Worm (Caenorhabditis elegans) whole organism, L4 larva: Measurements from ENCODE around the gene rps-18.
A peak's percentile ranks its signal among the peaks of the same experiment; 100 is the strongest.

Source experiments
- F10B5.3 ChIP-seq: sonication (generic microtip); optimal IDR thresholded peaks from 2 replicates; lab custom pipeline; 2016; ENCODE audit warnings: mild to moderate bottlenecking, missing genetic modification characterization, missing compliant biosample characterization
- F26F4.8 ChIP-seq: fragments of 200-800 bp; sonication (Bioruptor generic); conservative IDR thresholded peaks from 2 replicates; pipeline ENCODE4 v1.3.6; 2022; ENCODE audit warnings: missing genetic modification characterization, missing compliant biosample characterization
- F49E8.2 ChIP-seq: sonication (generic microtip); optimal IDR thresholded peaks from 2 replicates; lab custom pipeline; 2016; ENCODE audit warnings: missing compliant biosample characterization, mild to moderate bottlenecking, missing genetic modification characterization, borderline replicate concordance
- T20F7.1 ChIP-seq: fragments of 200-800 bp; sonication (Bioruptor generic); optimal IDR thresholded peaks from 2 replicates; lab custom pipeline; 2018; ENCODE audit warnings: mild to moderate bottlenecking, missing genetic modification characterization, missing compliant biosample characterization
- Y105C5A.15 ChIP-seq: fragments of 200-800 bp; sonication (Bioruptor generic); IDR thresholded peaks from 2 replicates; pipeline ENCODE4 v1.3.6; 2022; ENCODE audit warnings: missing genetic modification characterization, missing compliant biosample characterization
- Y5F2A.4 ChIP-seq: fragments of 200-800 bp; sonication (Bioruptor generic); optimal IDR thresholded peaks from 2 replicates; lab custom pipeline; 2018; ENCODE audit warnings: mild to moderate bottlenecking, missing genetic modification characterization, missing compliant biosample characterization
- ZK337.2 ChIP-seq: fragments of 200-800 bp; sonication (Bioruptor generic); IDR thresholded peaks from 2 replicates; pipeline ENCODE4 v1.3.6; 2022; ENCODE audit warnings: missing genetic modification reagents, missing genetic modification characterization, missing compliant biosample characterization
- aha-1 ChIP-seq: fragments of 150-350 bp; peaks from one replicate; lab custom pipeline; 2014; ENCODE audit warnings: missing biosample characterization, missing genetic modification characterization
- aly-2 ChIP-seq: sonication (generic microtip); optimal IDR thresholded peaks from 2 replicates; lab custom pipeline; 2018; ENCODE audit warnings: missing biosample characterization, missing genetic modification characterization
- ama-1 ChIP-seq: fragments of 150-350 bp; optimal IDR thresholded peaks from 2 replicates; lab custom pipeline; 2014; ENCODE audit warnings: inconsistent platforms, mixed read lengths
- arid-1 ChIP-seq: fragments of 200-800 bp; sonication (Bioruptor generic); conservative IDR thresholded peaks from 2 replicates; pipeline ENCODE4 v1.3.6; 2022; ENCODE audit warnings: missing genetic modification reagents, missing genetic modification characterization, missing compliant biosample characterization
- daf-16 ChIP-seq, 3 experiments: sonication (generic microtip); optimal IDR thresholded peaks; 2 replicates each; lab custom pipeline; 2016 to 2017; ENCODE audit warnings: missing genetic modification characterization in 3 of 3, missing genetic modification reagents in 3 of 3, mild to moderate bottlenecking in 2 of 3, missing compliant biosample characterization in 2 of 3, missing biosample characterization in 1 of 3, moderate library complexity in 1 of 3
- daf-19 ChIP-seq: fragments of 200-800 bp; sonication (Bioruptor generic); conservative IDR thresholded peaks from 2 replicates; pipeline ENCODE4 v1.3.6; 2022; ENCODE audit warnings: missing genetic modification characterization, missing compliant biosample characterization
- daf-8 ChIP-seq: fragments of 200-800 bp; sonication (Bioruptor generic); IDR thresholded peaks from 2 replicates; pipeline ENCODE4 v1.3.6; 2022; ENCODE audit warnings: missing genetic modification characterization, missing compliant biosample characterization
- duxl-1 ChIP-seq: sonication (generic microtip); optimal IDR thresholded peaks from 2 replicates; lab custom pipeline; 2016; ENCODE audit warnings: mild to moderate bottlenecking, missing genetic modification characterization, moderate library complexity, missing compliant biosample characterization; ENCODE audit not compliant: poor library complexity
- dve-1 ChIP-seq: sonication (generic microtip); optimal IDR thresholded peaks from 2 replicates; lab custom pipeline; 2017; ENCODE audit warnings: antibody characterized with exemption, mild to moderate bottlenecking, missing genetic modification characterization, missing compliant biosample characterization; ENCODE audit not compliant: insufficient read depth
- egl-27 ChIP-seq: sonication (generic microtip); optimal IDR thresholded peaks from 3 replicates; lab custom pipeline; 2017; ENCODE audit warnings: missing biosample characterization, missing genetic modification reagents, missing genetic modification characterization
- fkh-10 ChIP-seq: fragments of 150-350 bp; optimal IDR thresholded peaks from 2 replicates; lab custom pipeline; 2014; ENCODE audit warnings: missing biosample characterization, missing genetic modification reagents, missing genetic modification characterization
- fos-1 ChIP-seq: fragments of 150-350 bp; optimal IDR thresholded peaks from 2 replicates; lab custom pipeline; 2014; ENCODE audit warnings: missing biosample characterization, missing genetic modification characterization
- hmg-1.1 ChIP-seq: fragments of 200-800 bp; sonication (Bioruptor generic); IDR thresholded peaks from 2 replicates; pipeline ENCODE4 v1.3.6; 2022; ENCODE audit warnings: missing genetic modification reagents, missing genetic modification characterization, missing compliant biosample characterization
- jun-1 ChIP-seq: fragments of 150-350 bp; optimal IDR thresholded peaks from 2 replicates; lab custom pipeline; 2014; ENCODE audit warnings: missing biosample characterization, missing genetic modification reagents, missing genetic modification characterization
- lin-1 ChIP-seq: fragments of 200-800 bp; sonication (Bioruptor generic); IDR thresholded peaks from 2 replicates; pipeline ENCODE4 v1.3.6; 2022; ENCODE audit warnings: missing genetic modification reagents, missing genetic modification characterization, missing compliant biosample characterization
- lin-13 ChIP-seq: fragments of 150-350 bp; optimal IDR thresholded peaks from 2 replicates; lab custom pipeline; 2014; ENCODE audit warnings: missing biosample characterization, missing genetic modification reagents, missing genetic modification characterization
- lin-15B ChIP-seq: fragments of 150-350 bp; sonication (generic microtip); optimal IDR thresholded peaks from 3 replicates; lab custom pipeline; 2014; ENCODE audit warnings: missing biosample characterization, missing genetic modification characterization
- lin-38 ChIP-seq: fragments of 200-800 bp; sonication (Bioruptor generic); IDR thresholded peaks from 2 replicates; pipeline ENCODE4 v1.3.6; 2022; ENCODE audit warnings: missing genetic modification reagents, missing genetic modification characterization, missing compliant biosample characterization
- lin-39 ChIP-seq: fragments of 150-350 bp; optimal IDR thresholded peaks from 2 replicates; lab custom pipeline; 2014; ENCODE audit warnings: missing biosample characterization, missing genetic modification reagents, missing genetic modification characterization
- lsy-2 ChIP-seq, 2 experiments: fragments of 150-350 bp in 1 of 2; sonication (generic microtip) in 1 of 2; optimal IDR thresholded peaks; 2 replicates each; lab custom pipeline; 2014 to 2017; ENCODE audit warnings: missing biosample characterization in 2 of 2, missing genetic modification characterization in 2 of 2
- mep-1 ChIP-seq: fragments of 150-350 bp; sonication (generic microtip); optimal IDR thresholded peaks from 3 replicates; lab custom pipeline; 2014; ENCODE audit warnings: missing biosample characterization, missing genetic modification characterization
- mxl-2 ChIP-seq: fragments of 200-800 bp; sonication (Bioruptor generic); conservative IDR thresholded peaks from 2 replicates; pipeline ENCODE4 v1.3.6; 2022; ENCODE audit warnings: missing genetic modification reagents, missing genetic modification characterization, missing compliant biosample characterization
- mxl-3 ChIP-seq: fragments of 200-800 bp; sonication (Bioruptor generic); optimal IDR thresholded peaks from 2 replicates; lab custom pipeline; 2018; ENCODE audit warnings: mild to moderate bottlenecking, missing genetic modification characterization, missing compliant biosample characterization
- nhr-102 ChIP-seq: sonication (generic microtip); optimal IDR thresholded peaks from 2 replicates; lab custom pipeline; 2016; ENCODE audit warnings: mild to moderate bottlenecking, missing genetic modification characterization, moderate library complexity, missing compliant biosample characterization
- nhr-111 ChIP-seq: fragments of 200-800 bp; sonication (Bioruptor generic); optimal IDR thresholded peaks from 2 replicates; lab custom pipeline; 2018; ENCODE audit warnings: mild to moderate bottlenecking, missing genetic modification characterization, missing compliant biosample characterization
- nhr-42 ChIP-seq: fragments of 200-800 bp; sonication (Bioruptor generic); IDR thresholded peaks from 2 replicates; pipeline ENCODE4 v1.3.6; 2022; ENCODE audit warnings: missing genetic modification characterization, missing compliant biosample characterization
- nhr-48 ChIP-seq: sonication (generic microtip); optimal IDR thresholded peaks from 2 replicates; lab custom pipeline; 2016; ENCODE audit warnings: mild to moderate bottlenecking, missing genetic modification characterization, missing compliant biosample characterization
- pha-4 ChIP-seq, 2 experiments: fragments of 150-350 bp in 1 of 2; fragments of 200-800 bp in 1 of 2; sonication (Bioruptor generic) in 1 of 2; IDR thresholded peaks in 1 of 2; optimal IDR thresholded peaks in 1 of 2; 2 replicates each; pipeline versions ENCODE4 v1.3.6 to Lab custom; 2014 to 2022; ENCODE audit warnings: missing genetic modification characterization in 2 of 2, missing genetic modification reagents in 2 of 2, missing biosample characterization in 1 of 2, missing compliant biosample characterization in 1 of 2
- rbr-2 ChIP-seq: sonication (generic microtip); optimal IDR thresholded peaks from 2 replicates; lab custom pipeline; 2016; ENCODE audit warnings: missing genotype, missing genetic modification characterization, missing compliant biosample characterization
- snpc-1.2 ChIP-seq: fragments of 200-800 bp; sonication (Bioruptor generic); IDR thresholded peaks from 2 replicates; pipeline ENCODE4 v1.3.6; 2022; ENCODE audit warnings: missing genetic modification reagents, missing genetic modification characterization, missing compliant biosample characterization
- spr-1 ChIP-seq: sonication (generic microtip); optimal IDR thresholded peaks from 2 replicates; lab custom pipeline; 2016; ENCODE audit warnings: mild to moderate bottlenecking, missing genetic modification characterization, missing compliant biosample characterization
- tag-97 ChIP-seq: fragments of 200-800 bp; sonication (Bioruptor generic); IDR thresholded peaks from 2 replicates; pipeline ENCODE4 v1.3.6; 2022; ENCODE audit warnings: missing genetic modification characterization, missing compliant biosample characterization
- unc-62 ChIP-seq, 3 experiments: fragments of 150-350 bp in 1 of 3; sonication (generic microtip); optimal IDR thresholded peaks in 2 of 3; peaks in 1 of 3; 1 replicate in 1 of 3; 2 replicates in 2 of 3; lab custom pipeline; 2014 to 2017; ENCODE audit warnings: missing biosample characterization in 3 of 3, missing genetic modification characterization in 3 of 3, missing genetic modification reagents in 3 of 3, missing genotype in 1 of 3
- zfp-2 ChIP-seq: sonication (generic microtip); optimal IDR thresholded peaks from 2 replicates; lab custom pipeline; 2016; ENCODE audit warnings: mild to moderate bottlenecking, missing genetic modification characterization, missing compliant biosample characterization
- zfp-3 ChIP-seq: fragments of 200-800 bp; sonication (Bioruptor generic); conservative IDR thresholded peaks from 2 replicates; pipeline ENCODE4 v1.3.6; 2022; ENCODE audit warnings: missing genetic modification reagents, missing genetic modification characterization, missing compliant biosample characterization
- zip-2 ChIP-seq: fragments of 150-350 bp; optimal IDR thresholded peaks from 2 replicates; lab custom pipeline; 2014; ENCODE audit warnings: missing biosample characterization, missing genetic modification characterization

The rps-18 gene

DNA sequence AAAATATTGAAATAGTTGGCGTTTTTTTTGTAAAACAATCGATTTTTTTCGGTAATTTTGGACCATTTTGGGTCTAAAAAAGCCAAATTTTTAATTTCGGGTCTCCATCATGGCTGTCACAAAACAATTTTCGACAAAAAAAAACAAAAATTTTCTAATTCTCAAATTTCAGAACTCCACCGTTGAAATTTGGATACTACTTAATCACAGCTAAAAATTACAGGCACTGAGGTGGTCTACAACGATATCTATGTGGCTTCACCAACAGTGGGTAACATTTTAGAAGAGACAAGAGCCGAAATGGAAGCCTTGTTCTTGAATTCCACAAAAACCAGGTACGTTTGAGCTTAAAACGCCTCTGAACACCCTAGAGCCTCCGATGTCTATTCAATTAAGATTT lies 23.2 kb upstream of the rps-18 start, which contains the start of gene Y57G11C.1142:
TSS of gene Y57G11C.1142 (plus strand) at position 301 of the 400 bp plus-strand sequence.
- no peak for TF ChIP-seq daf-8 (GFP tag; lab: Robert Waterston, UW)
- TF ChIP-seq ZK337.2 (GFP tag; lab: Robert Waterston, UW), result no peak
- no peak for TF ChIP-seq fkh-10 (GFP tag; lab: Kevin White, UChicago)
- TF ChIP-seq egl-27 (tag; lab: Kevin White, UChicago), result no peak
- TF ChIP-seq tag-97 (GFP tag; lab: Robert Waterston, UW), result no peak
- no peak for TF ChIP-seq hmg-1.1 (GFP tag; lab: Robert Waterston, UW)
- TF ChIP-seq daf-16 (GFP tag; optimal IDR thresholded peaks at IDR 0.05; lab: Kevin White, UChicago), result no peak
- no peak for TF ChIP-seq daf-16 (tag; optimal IDR thresholded peaks at IDR 0.05; lab: Kevin White, UChicago)
- TF ChIP-seq nhr-111 (GFP tag; lab: Kevin White, UChicago), result no peak

DNA sequence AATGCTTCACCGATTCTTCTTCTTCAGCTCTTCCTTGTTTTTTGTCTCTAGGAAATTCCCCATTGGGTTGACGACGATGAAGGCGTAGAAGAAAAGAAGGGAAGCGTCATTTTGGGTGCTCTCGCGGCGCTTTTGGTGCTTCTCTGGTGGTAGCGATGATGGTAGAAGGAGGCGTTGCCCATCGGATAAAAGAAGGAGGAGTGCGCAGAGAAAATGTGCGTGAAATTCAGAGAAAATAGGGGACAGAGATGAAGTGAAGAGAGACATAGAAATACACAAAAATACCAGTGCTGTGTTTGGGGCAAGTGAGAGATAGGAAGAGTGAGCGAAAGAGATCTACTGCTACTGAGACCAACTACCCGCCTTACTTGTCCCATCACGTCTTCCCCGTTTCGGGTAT lies 18.6 kb upstream of the rps-18 start, which contains the start of gene oig-5:
TSS of gene oig-5 (plus strand) at position 301 of the 400 bp plus-strand sequence.
- no peak for TF ChIP-seq mxl-3 (GFP tag; lab: Kevin White, UChicago)

DNA sequence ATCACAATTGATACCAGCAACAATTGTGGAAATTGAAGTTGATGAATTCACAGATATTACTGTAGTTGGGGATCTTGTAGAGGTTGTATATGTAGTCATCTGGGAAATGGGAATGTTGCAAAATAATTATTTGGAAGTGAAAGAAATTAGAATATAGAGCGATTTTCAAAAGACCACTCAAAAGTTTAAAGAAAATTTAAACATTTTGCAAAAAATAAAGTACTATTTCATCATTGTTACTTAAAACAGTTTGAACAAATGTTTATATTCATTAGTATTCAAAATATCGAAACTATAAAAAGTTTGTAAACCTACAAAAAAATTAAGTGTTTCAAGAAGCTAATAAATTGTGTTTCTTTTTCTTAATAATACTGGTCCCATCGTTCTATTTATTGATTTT lies 9.2 kb upstream of the rps-18 start, which contains the start of gene Y57G11C.46:
TSS of gene Y57G11C.46 (minus strand) at position 101 of the 400 bp plus-strand sequence.
- no peak for TF ChIP-seq mxl-3 (GFP tag; lab: Kevin White, UChicago)
- TF ChIP-seq F49E8.2 (tag; lab: Kevin White, UChicago), result no peak
- TF ChIP-seq nhr-42 (GFP tag; lab: Robert Waterston, UW), result no peak
- TF ChIP-seq lin-38, result no peak
- no peak for TF ChIP-seq ZK337.2 (GFP tag; lab: Robert Waterston, UW)
- no peak for TF ChIP-seq F10B5.3 (tag; lab: Kevin White, UChicago)
- TF ChIP-seq duxl-1 (tag; lab: Kevin White, UChicago), result no peak
- TF ChIP-seq dve-1, result no peak
- no peak for TF ChIP-seq lin-1 (GFP tag; lab: Robert Waterston, UW)
- no peak for TF ChIP-seq F26F4.8
- TF ChIP-seq lin-39, result no peak
- TF ChIP-seq mxl-2, result no peak
- no peak for TF ChIP-seq Y5F2A.4

DNA sequence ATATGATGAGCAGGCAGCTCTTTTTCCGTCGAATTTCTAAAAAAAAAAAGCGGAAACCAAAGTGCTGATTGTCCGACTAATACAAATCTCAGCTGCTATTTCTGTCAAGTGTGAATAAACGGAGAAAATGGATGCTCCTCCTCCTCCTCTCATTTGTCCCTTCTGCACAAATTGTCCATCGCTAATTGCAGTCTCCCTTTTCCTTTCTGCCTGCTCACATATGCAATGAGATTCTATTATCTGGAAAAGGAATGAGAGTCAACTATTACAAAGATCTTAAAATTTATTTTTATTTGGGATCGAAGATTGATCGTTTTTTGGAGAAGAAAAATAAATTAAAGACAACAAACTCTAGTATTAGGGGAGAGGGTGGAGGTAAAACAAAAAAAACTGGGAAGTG lies 3.2 kb upstream of the rps-18 start:
- TF ChIP-seq dve-1 (peak; percentile 32), spr-1 (peak; percentile 66), zip-2 (tag; lab: Kevin White, UChicago) (peak; percentile 63), mxl-2 (no peak), Y5F2A.4 (no peak), mep-1 (tag; lab: Kevin White, UChicago) (peak; percentile 11), rbr-2 (peak; percentile 18), Y105C5A.15 (GFP tag; lab: Robert Waterston, UW) (no peak), aly-2 (tag; lab: Kevin White, UChicago) (peak; percentile 55), zfp-3 (GFP tag; lab: Robert Waterston, UW) (peak; percentile 89), snpc-1.2 (peak; percentile 85), F10B5.3 (tag; lab: Kevin White, UChicago) (peak; percentile 31), nhr-111 (GFP tag; lab: Kevin White, UChicago) (peak; percentile 31), lin-15B (tag; lab: Kevin White, UChicago) (no peak), arid-1 (no peak), lsy-2 (tag; optimal IDR thresholded peaks at IDR 0.05; lab: Kevin White, UChicago) (peak; percentile 33 to 66), nhr-48 (peak; percentile 35), nhr-102 (tag; lab: Kevin White, UChicago) (peak; percentile 65), jun-1 (tag; lab: Kevin White, UChicago) (no peak), pha-4 (GFP tag; IDR thresholded peaks at IDR 0.05; lab: Robert Waterston, UW) (peak; percentile 74), pha-4 (tag; optimal IDR thresholded peaks at IDR 0.05; lab: Kevin White, UChicago) (no peak), zfp-2 (tag; lab: Kevin White, UChicago) (no peak), fos-1 (tag; lab: Kevin White, UChicago) (peak; percentile 7), ama-1 (peak; percentile 52), lin-13 (GFP tag; lab: Kevin White, UChicago) (peak; percentile 31), unc-62 (GFP tag; optimal IDR thresholded peaks at IDR 0.05 in 1 of 2; lab: Kevin White, UChicago) (peak in 1 of 2 experiments; percentile 47), unc-62 (tag; optimal IDR thresholded peaks at IDR 0.05; lab: Kevin White, UChicago) (no peak), daf-19 (0 out of 2 replicates have a peak, but pooled peaks have one; percentile 13), aha-1 (tag; lab: Kevin White, UChicago) (peak; percentile 46), T20F7.1 (GFP tag; lab: Kevin White, UChicago) (peak; percentile 52), daf-16 (GFP tag; optimal IDR thresholded peaks at IDR 0.05; lab: Kevin White, UChicago) (peak in 1 of 2 experiments; percentile 28), daf-16 (tag; optimal IDR thresholded peaks at IDR 0.05; lab: Kevin White, UChicago) (peak; percentile 12)
